Fruit fly (Drosophila melanogaster) S2 (cell line): ENCODE results near the gene Smg6.

Source experiments
- CG8478 ChIP-seq: fragments of >200 bp; optimal IDR thresholded peaks from 2 replicates; lab custom pipeline; 2018
- CTCF ChIP-seq, 2 experiments: fragments of >200 bp; optimal IDR thresholded peaks; 2 replicates each; lab custom pipeline; 2018

Smg6 gene

dm6 chr3R:25012016-25012415 is 21.2 kb downstream of the Smg6 start:
- TF ChIP-seq CG8478 (no peak), CTCF (optimal IDR thresholded peaks at IDR 0.05; lab: Kevin White, UChicago) (no peak)

- TF ChIP-seq CG8478 (no peak), CTCF (optimal IDR thresholded peaks at IDR 0.05; lab: Kevin White, UChicago) (no peak)
These were observed 23.4 kb downstream of the Smg6 start for dm6 chr3R:25009745-25010446.

DNA sequence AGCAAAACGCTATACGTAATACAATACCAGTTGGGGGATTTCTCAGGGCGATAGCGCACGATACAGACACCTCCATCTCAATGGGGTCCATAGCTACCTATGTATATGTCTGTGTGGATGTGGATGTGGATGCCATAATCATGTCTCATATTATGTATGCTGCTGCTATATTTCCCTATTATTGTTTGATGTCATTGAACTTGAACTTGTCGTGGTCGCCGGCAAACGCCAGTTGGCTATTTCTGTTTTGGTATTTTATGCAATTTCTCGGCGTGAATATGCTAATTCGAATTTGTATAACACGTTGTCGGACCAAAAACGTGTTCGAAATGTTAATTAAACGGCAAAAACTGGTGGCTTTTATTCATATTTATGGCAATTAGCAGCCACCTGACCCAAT is 27.5 kb downstream of the Smg6 start:
- TF ChIP-seq CTCF (optimal IDR thresholded peaks at IDR 0.05; lab: Kevin White, UChicago) (no peak), CG8478 (no peak)

DNA sequence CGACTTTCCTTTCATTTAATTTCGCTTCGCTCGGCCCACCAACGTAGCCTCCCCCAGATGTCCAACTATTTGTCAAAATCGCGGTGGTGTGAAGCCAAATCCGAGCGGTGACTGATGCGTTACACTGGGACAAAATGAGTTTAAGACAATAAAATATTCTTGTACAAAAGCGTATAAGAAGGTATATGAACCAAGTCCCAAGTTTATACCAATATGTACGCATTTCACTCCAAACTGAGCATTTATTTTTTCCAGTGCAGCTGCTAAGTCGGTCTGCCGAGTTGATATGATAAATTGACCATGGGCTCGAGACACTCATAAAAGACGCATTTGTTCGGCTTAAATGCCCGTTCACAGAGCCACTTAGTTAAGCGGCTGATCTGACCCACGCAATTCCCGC is 28.5 kb downstream of the Smg6 start:
- no peak for TF ChIP-seq CG8478
- no peak for TF ChIP-seq CTCF (optimal IDR thresholded peaks at IDR 0.05; lab: Kevin White, UChicago)

DNA sequence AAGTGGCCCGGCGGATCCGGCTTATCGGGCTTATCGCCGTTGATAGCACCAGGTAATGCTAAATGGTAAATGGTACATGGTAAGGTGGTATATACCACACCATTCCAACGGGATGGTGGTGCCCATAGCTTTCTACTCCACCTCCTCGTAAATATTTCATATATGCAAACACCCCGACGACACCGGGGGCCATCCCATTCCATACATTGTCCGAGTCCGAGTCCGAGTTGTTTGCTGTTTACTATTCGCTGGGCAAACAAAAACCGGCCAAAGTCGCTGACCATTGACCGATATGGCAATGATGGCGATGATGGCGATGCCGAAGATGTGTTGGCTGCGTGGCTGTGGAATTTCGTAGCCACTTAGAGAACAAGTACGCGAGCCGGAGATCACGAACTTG is 29.2 kb downstream of the Smg6 start:
- TF ChIP-seq CG8478 (no peak), CTCF (optimal IDR thresholded peaks at IDR 0.05; lab: Kevin White, UChicago) (no peak)

dm6 chr3R:25002257-25002656 is 31.0 kb downstream of the Smg6 start:
- TF ChIP-seq CG8478 (no peak), CTCF (optimal IDR thresholded peaks at IDR 0.05; lab: Kevin White, UChicago) (no peak)

DNA sequence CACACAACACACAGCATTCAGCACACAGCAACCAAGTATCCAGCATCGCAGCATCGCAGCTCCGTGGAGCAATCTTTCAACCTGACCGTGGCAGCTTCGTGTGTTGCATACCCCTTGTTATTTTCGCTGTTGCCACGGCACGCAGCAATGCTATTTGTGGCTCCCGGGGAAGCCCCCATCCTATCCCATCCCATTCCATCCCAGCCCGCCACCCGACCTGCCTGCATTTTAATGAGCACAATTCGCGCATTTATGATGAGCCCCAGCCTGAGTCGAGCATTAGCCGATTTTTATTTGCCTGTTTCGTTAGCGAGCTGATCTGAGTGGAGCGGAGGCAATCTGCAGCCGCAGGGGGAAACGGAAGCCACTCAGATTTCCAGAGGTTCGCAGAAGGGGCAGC is 33.7 kb downstream of the Smg6 start:
- no peak for TF ChIP-seq CTCF (optimal IDR thresholded peaks at IDR 0.05; lab: Kevin White, UChicago)

DNA sequence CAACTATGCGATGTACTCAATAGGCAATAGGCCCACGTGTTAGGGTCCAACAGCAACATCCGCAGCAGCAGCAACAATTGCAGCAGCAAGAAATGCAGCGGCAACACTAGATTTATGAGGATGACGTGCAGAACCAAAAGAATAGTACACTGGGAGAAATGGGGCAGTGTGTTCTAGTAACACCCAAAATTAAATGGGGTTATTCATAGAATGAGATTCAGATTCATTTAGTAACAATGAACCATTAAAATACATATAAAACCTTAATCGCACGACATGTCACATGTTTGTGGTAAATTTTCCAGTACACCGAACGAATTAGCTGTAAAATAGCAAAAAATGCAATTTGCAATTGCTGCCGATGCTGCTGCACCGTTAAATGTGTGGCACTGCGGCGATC is 36.0 kb downstream of the Smg6 start:
- TF ChIP-seq CTCF (optimal IDR thresholded peaks at IDR 0.05; lab: Kevin White, UChicago) (no peak), CG8478 (no peak)

- no peak for TF ChIP-seq CTCF (optimal IDR thresholded peaks at IDR 0.05; lab: Kevin White, UChicago)
These were observed 36.8 kb downstream of the Smg6 start for dm6 chr3R:24996502-24996901.

DNA sequence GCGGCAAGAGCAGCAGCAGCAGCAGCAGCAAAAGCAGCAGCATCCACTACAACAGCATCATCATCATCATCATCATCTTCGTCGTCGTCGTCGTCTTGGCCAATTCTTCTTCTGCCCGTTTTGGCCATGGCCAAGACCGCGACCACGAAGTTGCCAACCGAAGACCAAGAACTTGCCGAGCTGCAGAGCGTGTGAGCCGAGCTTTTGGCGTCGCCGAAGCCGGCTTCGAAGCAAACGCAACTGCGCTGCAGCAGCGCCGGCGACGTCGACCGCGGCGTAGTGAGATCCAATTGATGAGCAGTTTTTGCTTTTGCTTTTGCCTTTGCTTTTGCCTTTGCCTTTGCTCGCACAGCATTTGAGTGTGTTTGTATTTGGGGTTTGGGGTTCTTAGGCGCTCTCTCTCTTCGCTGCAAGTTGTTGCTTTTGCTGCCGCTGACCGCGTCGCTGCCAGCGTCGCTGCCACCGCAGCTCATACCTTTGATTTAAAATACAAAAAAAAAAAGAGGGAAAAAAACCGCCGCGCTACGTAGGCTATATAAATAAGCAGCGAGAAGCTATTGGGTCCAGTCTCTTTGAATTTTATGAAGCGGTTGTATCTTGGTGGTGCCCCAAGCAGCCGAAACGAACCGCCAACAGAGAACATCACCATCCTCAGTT is 48.1 kb downstream of the Smg6 start:
- TF ChIP-seq CG8478 (no peak), CTCF (optimal IDR thresholded peaks at IDR 0.05; lab: Kevin White, UChicago) (no peak)

DNA sequence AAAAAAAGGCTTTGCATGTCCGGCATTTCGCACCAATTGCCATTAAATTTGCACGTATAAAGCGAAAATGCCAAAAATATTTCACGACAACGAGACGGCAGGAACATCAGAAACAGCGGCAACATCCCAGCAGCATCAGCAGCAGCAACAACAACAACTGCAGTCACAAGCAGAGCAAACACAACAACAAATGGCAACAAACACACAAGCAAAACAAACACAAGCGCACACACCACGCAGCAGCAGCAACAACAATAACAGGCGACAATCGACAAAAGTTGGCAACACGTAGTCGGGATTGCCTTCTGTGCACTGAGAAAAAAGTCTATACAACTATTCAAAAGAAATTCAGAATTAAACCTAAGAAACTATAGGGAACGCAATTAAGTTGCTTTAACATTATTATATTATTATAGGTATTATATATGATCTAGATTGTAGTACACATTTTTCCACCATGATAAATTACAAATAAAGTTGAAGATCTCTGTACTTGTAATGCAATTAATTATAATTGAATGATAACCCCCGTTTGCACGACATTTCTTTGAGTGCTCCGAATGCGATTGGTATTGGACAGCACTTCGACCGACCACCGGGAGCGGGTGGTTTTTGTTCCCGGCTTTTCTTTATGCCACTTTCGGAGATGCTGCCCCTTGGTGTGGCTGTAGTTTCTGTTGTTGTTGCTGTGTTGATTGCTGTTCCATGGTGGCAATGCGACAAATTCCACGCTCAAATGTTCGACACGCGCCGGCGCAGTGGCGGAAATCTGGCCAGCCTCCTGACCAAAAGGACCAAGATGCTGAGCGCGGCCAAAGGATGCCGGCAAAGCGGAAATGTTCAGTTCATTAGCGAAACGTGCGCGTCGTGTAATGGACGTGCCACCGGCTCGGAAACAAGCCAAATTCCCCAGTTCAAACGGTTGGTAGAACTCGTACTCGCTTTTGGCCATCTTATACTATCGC is 49.4 kb downstream of the Smg6 start, which contains the start of gene tnc:
Gene tnc (plus strand): TSS at position 848 of the 965 bp plus-strand sequence.
- TF ChIP-seq CG8478 (no peak), CTCF (optimal IDR thresholded peaks at IDR 0.05; lab: Kevin White, UChicago) (no peak)
